Fruit fly (Drosophila melanogaster) whole organism, embryonic: ENCODE data around the gene CG5096.
A peak's percentile ranks its signal among the peaks of the same experiment; 100 is the strongest.

Experiments
- Antp ChIP-seq: fragments of 200-800 bp; sonication (Bioruptor generic); optimal IDR thresholded peaks from 3 replicates; lab custom pipeline; 2016; ENCODE audit warnings: missing biosample characterization, missing genetic modification characterization
- B-H1 ChIP-seq: fragments of 200-800 bp; sonication (Bioruptor generic); IDR thresholded peaks from 3 replicates; pipeline ENCODE4 v1.3.6; 2022; ENCODE audit warnings: missing biosample characterization, missing genetic modification characterization
- BtbVII ChIP-seq: fragments of 200-800 bp; sonication (Bioruptor generic); optimal IDR thresholded peaks from 3 replicates; lab custom pipeline; 2017; ENCODE audit warnings: missing biosample characterization, mild to moderate bottlenecking, missing genetic modification characterization
- CG1024 ChIP-seq: fragments of 200-800 bp; sonication (Bioruptor generic); IDR thresholded peaks from 2 replicates; pipeline ENCODE4 v1.3.6; 2022; ENCODE audit warnings: missing biosample characterization, missing genetic modification characterization
- CG10654 ChIP-seq: fragments of 200-800 bp; sonication (Bioruptor generic); optimal IDR thresholded peaks from 2 replicates; lab custom pipeline; 2016; ENCODE audit warnings: missing biosample characterization, missing genetic modification characterization
- CG11695 ChIP-seq: fragments of 200-800 bp; sonication (Bioruptor generic); IDR thresholded peaks from 3 replicates; pipeline ENCODE4 v1.3.6; 2022; ENCODE audit warnings: missing biosample characterization, missing genetic modification characterization
- CG1233 ChIP-seq: fragments of 200-800 bp; sonication (Bioruptor generic); optimal IDR thresholded peaks from 4 replicates; lab custom pipeline; 2018; ENCODE audit warnings: missing biosample characterization, mild to moderate bottlenecking, missing genetic modification characterization
- CG13624 ChIP-seq: fragments of 200-800 bp; sonication (Bioruptor generic); optimal IDR thresholded peaks from 2 replicates; lab custom pipeline; 2016; ENCODE audit warnings: missing biosample characterization, missing genetic modification characterization
- CG1529 ChIP-seq: fragments of 200-800 bp; sonication (Bioruptor generic); optimal IDR thresholded peaks from 3 replicates; lab custom pipeline; 2018; ENCODE audit warnings: missing biosample characterization, missing genetic modification characterization
- CG16815 ChIP-seq: fragments of 200-800 bp; sonication (Bioruptor generic); optimal IDR thresholded peaks from 3 replicates; lab custom pipeline; 2017; ENCODE audit warnings: missing biosample characterization, mild to moderate bottlenecking, missing genetic modification characterization
- CG17802 ChIP-seq: fragments of 200-800 bp; sonication (Bioruptor generic); optimal IDR thresholded peaks from 2 replicates; lab custom pipeline; 2018; ENCODE audit warnings: missing biosample characterization, mild to moderate bottlenecking, missing genetic modification characterization, moderate library complexity
- CG17829 ChIP-seq: fragments of 200-800 bp; optimal IDR thresholded peaks from 2 replicates; lab custom pipeline; 2019; ENCODE audit warnings: missing biosample characterization, mild to moderate bottlenecking, missing genetic modification characterization, moderate library complexity
- CG17912 ChIP-seq: fragments of 200-800 bp; sonication (Bioruptor generic); optimal IDR thresholded peaks from 2 replicates; lab custom pipeline; 2018; ENCODE audit warnings: missing biosample characterization, mild to moderate bottlenecking, missing genetic modification characterization
- CG2202 ChIP-seq: fragments of 200-800 bp; sonication (Bioruptor generic); optimal IDR thresholded peaks from 2 replicates; lab custom pipeline; 2018; ENCODE audit warnings: missing biosample characterization, mild to moderate bottlenecking, missing genetic modification characterization
- CG31224 ChIP-seq: fragments of 200-800 bp; sonication (Bioruptor generic); IDR thresholded peaks from 2 replicates; pipeline ENCODE4 v1.3.6; 2022; ENCODE audit warnings: missing biosample characterization, missing genetic modification characterization
- CG3407 ChIP-seq: fragments of 200-800 bp; sonication (Bioruptor generic); optimal IDR thresholded peaks from 2 replicates; lab custom pipeline; 2018; ENCODE audit warnings: missing biosample characterization, mild to moderate bottlenecking, missing genetic modification characterization
- CG6654 ChIP-seq: fragments of 200-800 bp; sonication (Bioruptor generic); optimal IDR thresholded peaks from 2 replicates; lab custom pipeline; 2017; ENCODE audit warnings: missing biosample characterization, mild to moderate bottlenecking, missing genetic modification characterization
- CG6683 ChIP-seq: fragments of 200-800 bp; sonication (Bioruptor generic); optimal IDR thresholded peaks from 2 replicates; lab custom pipeline; 2017; ENCODE audit warnings: missing biosample characterization, mild to moderate bottlenecking, missing genetic modification characterization, missing genetic modification reagents
- CG7556 ChIP-seq: fragments of 200-800 bp; sonication (Bioruptor generic); optimal IDR thresholded peaks from 2 replicates; lab custom pipeline; 2017; ENCODE audit warnings: missing biosample characterization, mild to moderate bottlenecking, missing genetic modification characterization
- CG7839 ChIP-seq: fragments of 200-800 bp; sonication (Bioruptor generic); optimal IDR thresholded peaks from 3 replicates; lab custom pipeline; 2018; ENCODE audit warnings: missing biosample characterization, mild to moderate bottlenecking, missing genetic modification characterization, moderate library complexity
- CG8765 ChIP-seq: fragments of 200-800 bp; sonication (Bioruptor generic); IDR thresholded peaks from 2 replicates; pipeline ENCODE4 v1.3.6; 2022; ENCODE audit warnings: missing biosample characterization, missing genetic modification characterization
- CTCF ChIP-seq: fragments of 200-800 bp; sonication (Bioruptor generic); optimal IDR thresholded peaks from 2 replicates; lab custom pipeline; 2017; ENCODE audit warnings: missing biosample characterization, mild to moderate bottlenecking, missing genetic modification characterization, moderate library complexity
- D ChIP-seq, 2 experiments: fragments of 200-800 bp in 1 of 2; fragments of >200 bp in 1 of 2; sonication (Bioruptor generic) in 1 of 2; optimal IDR thresholded peaks; 2 replicates in 1 of 2; 3 replicates in 1 of 2; lab custom pipeline; 2017; ENCODE audit warnings: mild to moderate bottlenecking in 1 of 2, missing biosample characterization in 1 of 2, missing genetic modification characterization in 1 of 2, missing genetic modification reagents in 1 of 2
- MBD-R2 ChIP-seq: fragments of 200-800 bp; sonication (Bioruptor generic); IDR thresholded peaks from 2 replicates; pipeline ENCODE4 v1.3.6; 2022; ENCODE audit warnings: missing biosample characterization, missing genetic modification characterization
- Med ChIP-seq: fragments of 200-800 bp; sonication (Bioruptor generic); peaks from one replicate; lab custom pipeline; 2016; ENCODE audit warnings: missing biosample characterization, missing genetic modification characterization, mild to moderate bottlenecking, inconsistent platforms, moderate library complexity
- Myb ChIP-seq: fragments of 200-800 bp; sonication (Bioruptor generic); optimal IDR thresholded peaks from 2 replicates; lab custom pipeline; 2016; ENCODE audit warnings: missing biosample characterization, missing genetic modification characterization
- Nf-YC ChIP-seq: fragments of 200-800 bp; optimal IDR thresholded peaks from 3 replicates; lab custom pipeline; 2019; ENCODE audit warnings: missing biosample characterization, mild to moderate bottlenecking, missing genetic modification characterization, moderate library complexity
- Oli ChIP-seq: fragments of 200-800 bp; sonication (Bioruptor generic); optimal IDR thresholded peaks from 2 replicates; lab custom pipeline; 2018; ENCODE audit warnings: missing biosample characterization, mild to moderate bottlenecking, missing genetic modification characterization, moderate library complexity
- Six4 ChIP-seq: fragments of 200-800 bp; sonication (Bioruptor generic); optimal IDR thresholded peaks from 2 replicates; lab custom pipeline; 2016; ENCODE audit warnings: missing biosample characterization, missing genetic modification characterization
- cg ChIP-seq: fragments of 200-800 bp; sonication (Bioruptor generic); optimal IDR thresholded peaks from 3 replicates; lab custom pipeline; 2019; ENCODE audit warnings: missing biosample characterization, mild to moderate bottlenecking, missing genetic modification characterization, moderate library complexity
- corto ChIP-seq: fragments of 200-800 bp; sonication (Bioruptor generic); optimal IDR thresholded peaks from 2 replicates; lab custom pipeline; 2016; ENCODE audit warnings: missing biosample characterization, mild to moderate bottlenecking, missing genetic modification characterization, moderate library complexity
- ems ChIP-seq: fragments of 200-800 bp; sonication (Bioruptor generic); optimal IDR thresholded peaks from 3 replicates; lab custom pipeline; 2016; ENCODE audit warnings: missing biosample characterization, missing genetic modification characterization
- gsb-n ChIP-seq: fragments of 200-800 bp; sonication (Bioruptor generic); optimal IDR thresholded peaks from 3 replicates; lab custom pipeline; 2018; ENCODE audit warnings: missing biosample characterization, mild to moderate bottlenecking, missing genetic modification characterization
- gt ChIP-seq: fragments of 200-800 bp; sonication (Bioruptor generic); IDR thresholded peaks from 2 replicates; pipeline ENCODE4 v1.3.6; 2022; ENCODE audit warnings: missing biosample characterization, missing genetic modification characterization
- lab ChIP-seq: fragments of 200-800 bp; sonication (Bioruptor generic); optimal IDR thresholded peaks from 3 replicates; lab custom pipeline; 2017; ENCODE audit warnings: missing biosample characterization, missing genetic modification characterization, mild to moderate bottlenecking, moderate library complexity, missing genetic modification reagents
- nau ChIP-seq: fragments of 200-800 bp; sonication (Bioruptor generic); optimal IDR thresholded peaks from 3 replicates; lab custom pipeline; 2017; ENCODE audit warnings: missing biosample characterization, mild to moderate bottlenecking, missing genetic modification characterization, missing genetic modification reagents
- nmo ChIP-seq: fragments of 200-800 bp; sonication (Bioruptor generic); optimal IDR thresholded peaks from 2 replicates; lab custom pipeline; 2018; ENCODE audit warnings: missing biosample characterization, mild to moderate bottlenecking, missing genetic modification characterization, moderate library complexity
- oc ChIP-seq: fragments of 200-800 bp; sonication (Bioruptor generic); optimal IDR thresholded peaks from 2 replicates; lab custom pipeline; 2018; ENCODE audit warnings: missing biosample characterization, mild to moderate bottlenecking, missing genetic modification characterization, moderate library complexity
- phol ChIP-seq: fragments of 200-800 bp; sonication (Bioruptor generic); optimal IDR thresholded peaks from 3 replicates; lab custom pipeline; 2018; ENCODE audit warnings: missing biosample characterization, mild to moderate bottlenecking, missing genetic modification characterization, moderate library complexity
- pita ChIP-seq: fragments of 200-800 bp; sonication (Bioruptor generic); optimal IDR thresholded peaks from 2 replicates; lab custom pipeline; 2017; ENCODE audit warnings: missing biosample characterization, mild to moderate bottlenecking, missing genetic modification characterization
- run ChIP-seq: fragments of 200-800 bp; sonication (Bioruptor generic); optimal IDR thresholded peaks from 3 replicates; lab custom pipeline; 2018; ENCODE audit warnings: missing biosample characterization, mild to moderate bottlenecking, missing genetic modification characterization
- sisA ChIP-seq: fragments of 200-800 bp; sonication (Bioruptor generic); IDR thresholded peaks from 2 replicates; pipeline ENCODE4 v1.3.6; 2022; ENCODE audit warnings: missing biosample characterization, missing genetic modification characterization
- slbo ChIP-seq: fragments of 200-800 bp; sonication (Bioruptor generic); IDR thresholded peaks from 2 replicates; pipeline ENCODE4 v1.3.6; 2022; ENCODE audit warnings: missing biosample characterization, missing genetic modification characterization
- slou ChIP-seq: fragments of 200-800 bp; sonication (Bioruptor generic); optimal IDR thresholded peaks from 3 replicates; lab custom pipeline; 2016; ENCODE audit warnings: missing biosample characterization, missing genetic modification characterization
- sob ChIP-seq: fragments of 200-800 bp; sonication (Bioruptor generic); IDR thresholded peaks from 2 replicates; pipeline ENCODE4 v1.3.6; 2022; ENCODE audit warnings: missing biosample characterization, missing genetic modification characterization
- usp ChIP-seq: fragments of >200 bp; optimal IDR thresholded peaks from 2 replicates; lab custom pipeline; 2017; ENCODE audit warnings: missing biosample characterization, missing genetic modification characterization
- wek ChIP-seq: fragments of 200-800 bp; sonication (Bioruptor generic); optimal IDR thresholded peaks from 3 replicates; lab custom pipeline; 2018; ENCODE audit warnings: missing biosample characterization, mild to moderate bottlenecking, missing genetic modification characterization, moderate library complexity
- z ChIP-seq: fragments of 200-800 bp; sonication (Bioruptor generic); IDR thresholded peaks from 3 replicates; pipeline ENCODE4 v1.3.6; 2022; ENCODE audit warnings: missing biosample characterization, missing genetic modification characterization
- zfh1 ChIP-seq: fragments of 200-800 bp; sonication (Bioruptor generic); IDR thresholded peaks from 3 replicates; pipeline ENCODE4 v1.3.6; 2022; ENCODE audit warnings: missing biosample characterization, missing genetic modification characterization

The CG5096 gene

DNA sequence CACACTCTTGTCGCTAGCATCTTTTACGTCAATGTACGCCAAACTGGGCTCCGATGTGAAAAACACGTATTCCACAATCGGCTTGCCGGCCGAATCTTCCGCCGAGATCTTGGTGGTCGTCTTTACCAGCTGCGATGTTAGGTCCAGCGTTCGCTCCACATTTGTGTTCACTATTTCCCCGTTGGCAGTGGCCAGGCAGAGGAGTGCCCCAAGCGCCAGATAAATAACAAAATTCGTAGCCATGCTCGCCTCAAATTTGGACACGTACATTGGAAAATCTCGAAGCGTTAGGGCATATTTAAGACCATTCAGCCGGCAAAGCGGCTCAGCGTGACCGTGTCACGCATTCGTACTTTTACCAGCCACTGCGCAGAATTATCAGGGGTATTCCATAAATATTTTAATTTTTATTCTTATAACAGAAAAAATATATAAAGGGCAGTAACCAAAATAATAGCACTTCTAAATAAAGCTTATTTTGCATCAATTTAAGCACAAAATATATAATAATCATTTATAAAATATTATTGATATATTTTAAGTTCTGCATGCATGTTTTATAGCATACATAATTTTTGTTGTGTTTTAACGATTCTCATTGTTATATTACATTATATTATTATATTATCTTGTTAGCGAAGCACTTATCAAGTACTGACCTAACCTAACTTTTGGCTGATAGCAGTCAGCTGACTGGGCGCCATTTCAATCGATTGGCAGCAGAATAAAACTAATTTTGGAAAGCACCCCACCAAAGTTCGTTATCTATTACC, 6.4 kb upstream of the CG5096 start, which contains the start of the genes CG33303 and dpr19 (continued):
- TF ChIP-seq CG11695 (GFP tag; lab: Robert Waterston, UW) (peak; percentile 76), sisA (GFP tag; lab: Robert Waterston, UW) (0 out of 2 replicates have a peak, but pooled peaks have one; percentile 27), B-H1 (GFP tag; lab: Robert Waterston, UW) (peak; percentile 27; the same call in 1 of the 3 replicates), corto (no peak), MBD-R2 (GFP tag; lab: Robert Waterston, UW) (peak; percentile 78), zfh1 (GFP tag; lab: Robert Waterston, UW) (0 out of 3 replicates have a peak, but pooled peaks have one; percentile 31), sob (GFP tag; lab: Robert Waterston, UW) (peak; percentile 29; the same call in 1 of the 2 replicates), gsb-n (tag; lab: Kevin White, UChicago) (peak; percentile 82), pita (no peak), CG8765 (GFP tag; lab: Robert Waterston, UW) (no peak), gt (GFP tag; lab: Robert Waterston, UW) (no peak), wek (GFP tag; lab: Kevin White, UChicago) (peak; percentile 95), CG1233 (peak; percentile 67), oc (no peak), CG3407 (GFP tag; lab: Kevin White, UChicago) (peak; percentile 63), CG1024 (GFP tag; lab: Robert Waterston, UW) (0 out of 2 replicates have a peak, but pooled peaks have one; percentile 35), run (tag; lab: Kevin White, UChicago) (peak; percentile 72), slou (peak; percentile 20), CG6683 (GFP tag; lab: Kevin White, UChicago) (peak; percentile 68), CG17802 (peak; percentile 18), BtbVII (peak; percentile 49), CG17912 (GFP tag; lab: Kevin White, UChicago) (peak; percentile 29), CG2202 (tag; lab: Kevin White, UChicago) (peak; percentile 63), nau (no peak), CG31224 (GFP tag; lab: Robert Waterston, UW) (peak; percentile 41; the same call in 1 of the 2 replicates), Antp (GFP tag; lab: Kevin White, UChicago) (no peak), phol (peak; percentile 90), CG10654 (GFP tag; lab: Kevin White, UChicago) (peak; percentile 29), CG13624 (GFP tag; lab: Kevin White, UChicago) (no peak), slbo (peak; percentile 75), CTCF (GFP tag; lab: Kevin White, UChicago) (peak; percentile 15), Six4 (peak; percentile 47), Med (GFP tag; lab: Kevin White, UChicago) (peak; percentile 68), Myb (GFP tag; lab: Kevin White, UChicago) (no peak), lab (GFP tag; lab: Kevin White, UChicago) (peak; percentile 81), CG17829 (tag; lab: Kevin White, UChicago) (peak; percentile 90), CG16815 (GFP tag; lab: Kevin White, UChicago) (no peak), cg (GFP tag; lab: Kevin White, UChicago) (no peak), Nf-YC (tag; lab: Kevin White, UChicago) (peak; percentile 79), usp (GFP tag; lab: Kevin White, UChicago) (no peak), Oli (tag; lab: Kevin White, UChicago) (peak; percentile 64), CG7556 (GFP tag; lab: Kevin White, UChicago) (peak; percentile 80), CG6654 (peak; percentile 16), CG1529 (GFP tag; lab: Kevin White, UChicago) (peak; percentile 33), CG7839 (tag; lab: Kevin White, UChicago) (peak; percentile 83), z (GFP tag; lab: Robert Waterston, UW) (no peak), D (optimal IDR thresholded peaks at IDR 0.05; lab: Kevin White, UChicago) (no peak), D (GFP tag; optimal IDR thresholded peaks at IDR 0.05; lab: Kevin White, UChicago) (peak; percentile 49), nmo (GFP tag; lab: Kevin White, UChicago) (peak; percentile 88), ems (GFP tag; lab: Kevin White, UChicago) (no peak)
